Worm (Caenorhabditis elegans) whole organism, L4/young adult: ENCODE data around the gene atp-5.

Source experiments
- W03F9.2 ChIP-seq: fragments of 150-350 bp; optimal IDR thresholded peaks from 2 replicates; lab custom pipeline; 2014; ENCODE audit warnings: missing biosample characterization, missing genetic modification characterization
- him-1 ChIP-seq: sonication (generic microtip); optimal IDR thresholded peaks from 2 replicates; lab custom pipeline; 2016; ENCODE audit warnings: missing genotype, missing genetic modification reagents, missing genetic modification characterization, missing compliant biosample characterization

- no peak for TF ChIP-seq him-1 (tag; lab: Kevin White, UChicago)
- no peak for TF ChIP-seq W03F9.2
Measured at ce11 chrV:11144694-11145093, 21.0 kb upstream of the atp-5 start, which contains the start of gene C06H2.7.
